Fruit fly (Drosophila melanogaster) whole organism: ENCODE results near the gene ppl.

Experiments used
- CG8478 ChIP-seq: fragments of >200 bp; optimal IDR thresholded peaks from 2 replicates; lab custom pipeline; 2018; ENCODE audit warnings: inconsistent platforms
- Dll ChIP-seq: fragments of >200 bp; optimal IDR thresholded peaks from 2 replicates; lab custom pipeline; 2017
- EcR ChIP-seq, 2 experiments: fragments of >200 bp; optimal IDR thresholded peaks; 2 replicates each; lab custom pipeline; 2017; ENCODE audit warnings: missing biosample characterization in 2 of 2, missing genetic modification characterization in 2 of 2, missing genetic modification reagents in 2 of 2
- pan ChIP-seq: fragments of >200 bp; optimal IDR thresholded peaks from 2 replicates; lab custom pipeline; 2017
- psq ChIP-seq: fragments of >200 bp; optimal IDR thresholded peaks from 2 replicates; lab custom pipeline; 2017
- usp ChIP-seq: fragments of >200 bp; optimal IDR thresholded peaks from 2 replicates; lab custom pipeline; 2017; ENCODE audit warnings: missing biosample characterization, missing genetic modification characterization, mixed read lengths

Gene ppl

DNA sequence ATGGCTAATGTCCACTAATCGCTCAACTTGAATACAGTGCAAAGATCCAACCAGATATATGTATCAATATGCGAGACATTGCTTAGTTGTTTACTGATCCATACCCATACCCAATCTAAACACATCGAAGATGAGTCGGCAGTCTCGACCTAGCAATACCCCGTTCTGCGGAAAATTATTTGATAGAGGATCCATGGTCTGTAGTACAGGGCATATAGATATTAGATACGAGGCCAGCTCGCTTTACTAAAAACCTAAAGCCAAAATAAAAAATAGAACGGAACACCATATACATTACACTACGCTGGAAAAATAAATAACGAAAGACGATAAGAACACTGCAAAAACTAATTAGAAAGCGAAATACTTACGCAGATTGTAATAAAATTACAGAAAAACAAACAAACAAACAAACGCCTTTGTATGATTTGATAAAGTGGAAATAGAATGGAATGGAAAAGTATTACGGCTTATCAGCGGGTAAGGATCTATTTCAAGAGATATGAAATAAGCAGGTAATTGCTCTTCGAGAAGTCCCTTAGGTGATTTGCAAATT lies 15.1 kb downstream of the ppl start:
- no peak for TF ChIP-seq EcR (GFP tag; optimal IDR thresholded peaks at IDR 0.05; lab: Kevin White, UChicago)
- TF ChIP-seq psq (lab: Kevin White, UChicago): no peak

DNA sequence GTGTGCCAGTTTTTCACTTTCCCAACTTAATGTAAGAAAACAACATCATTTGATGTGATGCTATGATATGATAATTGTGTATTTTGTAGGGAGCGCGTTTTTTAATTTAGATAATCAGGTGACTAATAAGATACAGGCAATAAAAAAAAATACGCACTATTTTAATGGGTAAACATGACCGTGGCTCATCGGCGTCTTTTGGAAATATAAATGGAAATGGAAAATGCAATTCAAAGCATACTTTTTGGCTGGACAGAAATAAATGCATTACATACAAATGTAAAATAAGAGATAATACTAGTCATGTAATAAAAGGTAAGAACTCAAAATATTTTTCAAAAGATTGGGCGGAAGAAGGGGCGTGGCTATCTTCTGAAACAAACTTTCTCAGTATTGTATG lies 18.9 kb downstream of the ppl start:
- no peak for TF ChIP-seq usp

- TF ChIP-seq usp: no peak
- no peak for TF ChIP-seq CG8478 (lab: Kevin White, UChicago)
- TF ChIP-seq EcR (GFP tag; optimal IDR thresholded peaks at IDR 0.05; lab: Kevin White, UChicago): peak in 1 of 2 experiments; percentile 17
These were observed 19.7 kb downstream of the ppl start for dm6 chr3L:21261403-21262164.

- peak in 1 of 2 experiments; percentile 62 for TF ChIP-seq EcR (GFP tag; optimal IDR thresholded peaks at IDR 0.05; lab: Kevin White, UChicago)
- no peak for TF ChIP-seq Dll (lab: Kevin White, UChicago)
- TF ChIP-seq CG8478 (lab: Kevin White, UChicago): no peak
These were observed 22.0 kb downstream of the ppl start for dm6 chr3L:21259257-21259656.

DNA sequence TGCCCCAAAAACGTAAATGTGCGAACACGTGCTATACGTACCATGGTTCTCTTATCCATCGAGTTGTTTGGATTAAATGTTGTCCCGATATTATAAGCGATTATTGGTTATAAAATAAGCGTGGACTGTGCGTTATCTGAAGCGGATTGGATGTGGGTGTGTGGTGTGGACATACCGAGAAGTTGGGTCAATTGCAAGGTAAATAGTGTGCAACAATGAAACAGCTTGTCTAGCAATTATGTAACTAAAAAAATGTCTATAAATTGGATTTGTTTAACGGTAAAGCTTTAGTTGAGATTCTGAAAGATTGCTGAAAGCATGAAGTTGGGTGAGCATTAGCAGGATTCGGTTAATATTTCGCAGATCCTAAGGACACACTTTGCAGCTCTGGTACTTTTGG lies 23.6 kb downstream of the ppl start, which contains the start of gene CG43218:
Gene CG43218, plus strand, starts transcription at position 290 of the 400 bp plus-strand sequence.
- no peak for TF ChIP-seq CG8478 (lab: Kevin White, UChicago)
- TF ChIP-seq pan (lab: Kevin White, UChicago): no peak
- TF ChIP-seq EcR (GFP tag; optimal IDR thresholded peaks at IDR 0.05; lab: Kevin White, UChicago): no peak
- no peak for TF ChIP-seq psq (lab: Kevin White, UChicago)
- TF ChIP-seq usp: no peak
- TF ChIP-seq Dll (lab: Kevin White, UChicago): no peak

- no peak for TF ChIP-seq EcR (GFP tag; optimal IDR thresholded peaks at IDR 0.05; lab: Kevin White, UChicago)
- no peak for TF ChIP-seq Dll (lab: Kevin White, UChicago)
- no peak for TF ChIP-seq pan (lab: Kevin White, UChicago)
- TF ChIP-seq CG8478 (lab: Kevin White, UChicago): no peak
- TF ChIP-seq psq (lab: Kevin White, UChicago): no peak
- TF ChIP-seq usp: no peak
These were observed 25.0 kb downstream of the ppl start for dm6 chr3L:21256062-21257023.

dm6 chr3L:21254524-21254972 lies 26.8 kb downstream of the ppl start:
- TF ChIP-seq EcR (GFP tag; optimal IDR thresholded peaks at IDR 0.05; lab: Kevin White, UChicago): peak in 1 of 2 experiments; percentile 43
- no peak for TF ChIP-seq usp

DNA sequence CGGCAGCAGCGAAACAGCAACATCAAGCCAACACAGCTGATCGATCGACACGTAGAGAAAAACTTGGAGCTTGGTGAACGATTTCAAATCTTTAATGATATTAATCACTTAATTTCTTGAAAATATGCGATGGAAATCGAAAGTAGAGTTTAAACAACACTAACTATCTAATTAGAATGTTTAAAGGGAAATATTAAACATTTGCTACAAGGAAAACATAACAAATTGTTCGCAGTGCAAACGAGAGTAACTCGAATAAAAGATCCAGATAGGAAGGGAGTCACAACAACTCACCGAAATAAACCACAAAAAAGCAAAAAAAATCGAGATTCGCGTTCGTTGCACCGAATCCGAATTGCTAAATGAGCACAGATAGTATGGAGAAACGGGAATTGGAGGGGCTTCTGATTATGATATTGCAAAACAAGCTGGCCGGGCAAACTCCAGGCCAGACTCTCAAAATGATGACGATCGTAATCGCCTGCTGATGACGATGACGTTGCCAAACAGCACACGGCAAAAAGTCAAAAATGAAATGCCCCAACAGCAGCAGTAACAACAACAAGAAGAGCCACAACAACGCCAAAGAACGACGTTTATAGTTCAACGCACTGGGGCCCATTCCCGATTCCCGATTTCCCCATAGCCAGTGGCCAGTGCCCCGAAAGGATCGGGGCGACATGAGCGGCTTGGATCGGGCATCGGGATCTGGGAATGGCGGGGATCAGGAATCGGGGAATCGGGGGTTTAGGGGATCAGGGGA lies 27.4 kb downstream of the ppl start:
- TF ChIP-seq psq (lab: Kevin White, UChicago) (no peak), EcR (GFP tag; optimal IDR thresholded peaks at IDR 0.05; lab: Kevin White, UChicago) (peak; percentile 94 to 95)

dm6 chr3L:21252932-21253760 lies 28.2 kb downstream of the ppl start:
- TF ChIP-seq psq (lab: Kevin White, UChicago) (no peak), EcR (GFP tag; optimal IDR thresholded peaks at IDR 0.05; lab: Kevin White, UChicago) (peak; percentile 95 to 97), Dll (lab: Kevin White, UChicago) (peak; percentile 17)

DNA sequence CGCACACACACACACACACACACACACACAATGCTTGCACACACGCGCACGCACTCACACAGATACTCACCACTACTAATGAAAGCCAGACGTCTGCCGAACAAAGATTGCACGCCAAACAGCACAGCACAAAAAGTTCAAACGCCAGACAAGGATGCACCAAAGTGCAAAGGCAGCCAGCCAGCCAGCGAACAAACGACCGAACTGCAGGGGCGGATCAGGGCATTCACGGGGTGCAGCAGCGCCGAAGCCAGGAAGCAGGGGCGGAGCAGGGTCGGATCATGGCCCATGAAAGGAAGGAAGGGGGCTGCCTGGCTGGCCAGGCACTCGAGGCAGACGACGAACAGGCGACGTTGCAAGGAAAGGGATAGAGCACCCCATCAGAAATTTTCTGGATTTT lies 28.8 kb downstream of the ppl start:
- TF ChIP-seq Dll (lab: Kevin White, UChicago): peak; percentile 2
- TF ChIP-seq usp: no peak
- peak in 1 of 2 experiments; percentile 81 for TF ChIP-seq EcR (GFP tag; optimal IDR thresholded peaks at IDR 0.05; lab: Kevin White, UChicago)

DNA sequence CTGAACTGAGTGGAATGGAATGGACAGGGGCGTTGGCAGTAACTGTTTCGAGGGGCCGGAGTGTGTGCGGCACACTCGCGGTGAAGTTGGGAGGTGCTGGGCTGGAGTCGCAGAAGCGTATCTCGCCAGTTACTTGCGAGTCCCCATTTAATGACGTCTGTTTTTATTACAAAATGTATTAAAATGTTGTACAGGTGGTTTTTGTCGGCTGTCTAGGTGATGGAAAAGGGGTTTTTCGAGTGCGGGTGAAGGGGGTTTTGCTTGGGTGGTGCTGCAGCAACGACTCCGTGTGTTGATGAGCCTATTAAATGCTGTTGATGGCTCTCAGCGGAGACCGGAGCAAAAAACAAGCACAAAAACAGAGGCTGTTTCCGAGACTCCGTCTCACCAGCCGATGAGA lies 29.9 kb downstream of the ppl start:
- TF ChIP-seq EcR (GFP tag; optimal IDR thresholded peaks at IDR 0.05; lab: Kevin White, UChicago): peak in 1 of 2 experiments; percentile 2
- peak; percentile 40 for TF ChIP-seq Dll (lab: Kevin White, UChicago)
- no peak for TF ChIP-seq CG8478 (lab: Kevin White, UChicago)
- TF ChIP-seq pan (lab: Kevin White, UChicago): no peak
- TF ChIP-seq psq (lab: Kevin White, UChicago): no peak
- TF ChIP-seq usp: no peak
